Worm (Caenorhabditis elegans) whole organism, mixed stage, embryonic: Measurements from ENCODE around the gene fbxa-171.

Source experiments
- blmp-1 ChIP-seq: fragments of 150-350 bp; optimal IDR thresholded peaks from 2 replicates; lab custom pipeline; 2014; ENCODE audit warnings: missing biosample characterization, missing genetic modification characterization
- elt-1 ChIP-seq: sonication (generic microtip); optimal IDR thresholded peaks from 2 replicates; lab custom pipeline; 2017; ENCODE audit warnings: missing genetic modification characterization, mild to moderate bottlenecking, missing compliant biosample characterization, antibody characterized with exemption, moderate library complexity, borderline replicate concordance; ENCODE audit not compliant: insufficient read depth
- elt-3 ChIP-seq: fragments of 150-350 bp; optimal IDR thresholded peaks from 2 replicates; lab custom pipeline; 2014; ENCODE audit warnings: missing biosample characterization, missing genetic modification characterization
- lin-13 ChIP-seq: fragments of 150-350 bp; optimal IDR thresholded peaks from 2 replicates; lab custom pipeline; 2014; ENCODE audit warnings: missing biosample characterization, missing genetic modification characterization
- mep-1 ChIP-seq: fragments of 150-350 bp; optimal IDR thresholded peaks from 2 replicates; lab custom pipeline; 2017; ENCODE audit warnings: missing biosample characterization, missing genetic modification reagents, missing genetic modification characterization, inconsistent platforms
- nhr-76 ChIP-seq: sonication (generic microtip); optimal IDR thresholded peaks from 2 replicates; lab custom pipeline; 2017; ENCODE audit warnings: missing biosample characterization, missing genetic modification characterization
- pha-4 ChIP-seq: fragments of 150-350 bp; optimal IDR thresholded peaks from 2 replicates; lab custom pipeline; 2018; ENCODE audit warnings: missing biosample characterization, missing genetic modification reagents, missing genetic modification characterization
- tbx-8 ChIP-seq: fragments of 200-800 bp; sonication (Bioruptor generic); optimal IDR thresholded peaks from 2 replicates; lab custom pipeline; 2018; ENCODE audit warnings: mild to moderate bottlenecking, missing genetic modification characterization, moderate library complexity, missing compliant biosample characterization
- unc-62 ChIP-seq: fragments of 150-350 bp; optimal IDR thresholded peaks from 2 replicates; lab custom pipeline; 2014; ENCODE audit warnings: missing biosample characterization, missing genetic modification reagents, missing genetic modification characterization

- TF ChIP-seq unc-62 (GFP tag; lab: Kevin White, UChicago) = no peak
- TF ChIP-seq blmp-1 (tag; lab: Kevin White, UChicago) = no peak
- no peak for TF ChIP-seq nhr-76 (tag; lab: Kevin White, UChicago)
- no peak for TF ChIP-seq lin-13 (tag; lab: Kevin White, UChicago)
- no peak for TF ChIP-seq elt-3 (tag; lab: Kevin White, UChicago)
- TF ChIP-seq tbx-8 (GFP tag; lab: Kevin White, UChicago) = no peak
- TF ChIP-seq pha-4 = no peak
- TF ChIP-seq mep-1 (tag; lab: Kevin White, UChicago) = no peak
- no peak for TF ChIP-seq elt-1 (tag; lab: Kevin White, UChicago)
These were observed 25.5 kb downstream of the fbxa-171 start, which contains the start of gene srz-25 for ce11 chrV:17540295-17540694.
